Worm (Caenorhabditis elegans): ENCODE results near the gene F33D4.6.

DNA sequence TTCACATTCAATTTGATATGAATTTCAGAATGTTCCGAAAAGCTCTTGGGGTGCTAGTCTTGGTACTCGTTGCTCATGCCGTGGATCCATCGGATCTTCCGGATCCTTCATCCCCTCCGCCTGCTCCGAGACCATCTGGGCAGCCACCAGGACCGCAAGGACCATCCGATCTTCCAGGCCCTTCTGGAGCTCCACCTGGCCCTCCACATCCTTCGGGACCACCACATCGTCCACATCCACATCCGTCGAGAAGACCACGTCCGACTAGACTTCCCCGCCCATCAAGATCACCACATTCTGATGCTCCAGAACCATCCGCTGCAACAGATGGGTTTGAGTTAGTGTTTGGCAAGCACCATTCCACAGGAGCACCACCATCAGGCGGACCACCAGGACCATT lies 16.8 kb upstream of the F33D4.6 start, which contains the start of gene clx-1:
- no peak for TF ChIP-seq ama-1 (optimal IDR thresholded peaks at IDR 0.05)
- TF ChIP-seq B0310.2 (tag; optimal IDR thresholded peaks at IDR 0.05) = no peak
- no peak for TF ChIP-seq pes-1 (GFP tag; IDR thresholded peaks at IDR 0.05)
- no peak for TF ChIP-seq hmbx-1 (tag; optimal IDR thresholded peaks at IDR 0.05)
- no peak for TF ChIP-seq F13C5.2 (tag; optimal IDR thresholded peaks at IDR 0.05)
- TF ChIP-seq scrt-1 (GFP tag; IDR thresholded peaks at IDR 0.05) = no peak
- no peak for TF ChIP-seq ceh-13 (GFP tag; optimal IDR thresholded peaks at IDR 0.05)
